Fruit fly (Drosophila melanogaster) whole organism, wandering third instar larva: ENCODE results near the gene CG12096.

Experiments
- CG32264 ChIP-seq: fragments of 200-800 bp; sonication (Bioruptor generic); optimal IDR thresholded peaks from 2 replicates; lab custom pipeline; 2016; ENCODE audit warnings: missing biosample characterization, missing genetic modification characterization
- CG9705 ChIP-seq: fragments of 200-800 bp; sonication (Bioruptor generic); optimal IDR thresholded peaks from 2 replicates; lab custom pipeline; 2018; ENCODE audit warnings: missing biosample characterization, mild to moderate bottlenecking, missing genetic modification characterization
- CrebA ChIP-seq: fragments of 200-800 bp; sonication (Bioruptor generic); optimal IDR thresholded peaks from 2 replicates; lab custom pipeline; 2016; ENCODE audit warnings: missing biosample characterization, mild to moderate bottlenecking, missing genetic modification characterization, borderline replicate concordance
- Dfd ChIP-seq: fragments of >200 bp; optimal IDR thresholded peaks from 2 replicates; lab custom pipeline; 2017; ENCODE audit warnings: missing biosample characterization, missing genetic modification characterization
- Dif ChIP-seq: fragments of 200-275, 200-300 bp; sonication (Bioruptor generic); optimal IDR thresholded peaks from 2 replicates; lab custom pipeline; 2018; ENCODE audit warnings: missing biosample characterization, missing genetic modification characterization; ENCODE audit not compliant: partially characterized antibody
- HLH106 ChIP-seq: fragments of 200-800 bp; optimal IDR thresholded peaks from 3 replicates; lab custom pipeline; 2019; ENCODE audit warnings: missing biosample characterization, mild to moderate bottlenecking, missing genetic modification characterization, moderate library complexity
- Hnf4 ChIP-seq: fragments of 200-800 bp; sonication (Bioruptor generic); optimal IDR thresholded peaks from 2 replicates; lab custom pipeline; 2016; ENCODE audit warnings: missing biosample characterization, mild to moderate bottlenecking, missing genetic modification characterization
- Hr78 ChIP-seq: fragments of >200 bp; optimal IDR thresholded peaks from 2 replicates; lab custom pipeline; 2017; ENCODE audit warnings: missing biosample characterization, missing genetic modification characterization
- Hr83 ChIP-seq: fragments of 200-300 bp; sonication (Bioruptor generic); optimal IDR thresholded peaks from 2 replicates; lab custom pipeline; 2016; ENCODE audit warnings: missing biosample characterization, mild to moderate bottlenecking, missing genetic modification characterization, moderate library complexity; ENCODE audit not compliant: poor library complexity, severe bottlenecking
- Mio ChIP-seq: sonication (Bioruptor generic); optimal IDR thresholded peaks from 2 replicates; lab custom pipeline; 2016; ENCODE audit warnings: missing biosample characterization, missing genetic modification characterization
- Myc ChIP-seq: fragments of >200 bp; optimal IDR thresholded peaks from 2 replicates; lab custom pipeline; 2017
- N ChIP-seq: fragments of >200 bp; optimal IDR thresholded peaks from 2 replicates; lab custom pipeline; 2018; ENCODE audit warnings: missing biosample characterization, missing external identifiers, missing genetic modification characterization
- Sp1 ChIP-seq: fragments of 200-800 bp; sonication (Bioruptor generic); optimal IDR thresholded peaks from 3 replicates; lab custom pipeline; 2019; ENCODE audit warnings: missing biosample characterization, mild to moderate bottlenecking, missing genetic modification characterization, moderate library complexity
- Vsx2 ChIP-seq: fragments of 200-300, 225-300 bp; sonication (Bioruptor generic); optimal IDR thresholded peaks from 2 replicates; lab custom pipeline; 2018; ENCODE audit warnings: missing biosample characterization, missing genetic modification characterization; ENCODE audit not compliant: partially characterized antibody
- br ChIP-seq: fragments of 200-800 bp; sonication (Bioruptor generic); optimal IDR thresholded peaks from 2 replicates; lab custom pipeline; 2016; ENCODE audit warnings: missing biosample characterization, missing genetic modification characterization
- brk ChIP-seq: fragments of 200-800 bp; sonication (Bioruptor generic); optimal IDR thresholded peaks from 2 replicates; lab custom pipeline; 2016; ENCODE audit warnings: missing biosample characterization, mild to moderate bottlenecking, missing genetic modification characterization
- dl ChIP-seq, 2 experiments: fragments of 175-275, 200-275 bp in 1 of 2; fragments of 200-275 bp in 1 of 2; sonication (Bioruptor generic); optimal IDR thresholded peaks; lab custom pipeline; 2018; ENCODE audit warnings: mild to moderate bottlenecking in 2 of 2, missing biosample characterization in 2 of 2, missing genetic modification characterization in 2 of 2, moderate library complexity in 2 of 2; ENCODE audit not compliant: partially characterized antibody in 2 of 2, insufficient read depth in 1 of 2
- dmrt93B ChIP-seq: fragments of 200-800 bp; sonication (Bioruptor generic); optimal IDR thresholded peaks from 2 replicates; lab custom pipeline; 2018; ENCODE audit warnings: missing biosample characterization, mild to moderate bottlenecking, missing genetic modification characterization
- dsf ChIP-seq: sonication (Bioruptor generic); optimal IDR thresholded peaks from 2 replicates; lab custom pipeline; 2016; ENCODE audit warnings: missing biosample characterization, missing genetic modification characterization, borderline replicate concordance
- ey ChIP-seq: fragments of 200-800 bp; sonication (Bioruptor generic); optimal IDR thresholded peaks from 2 replicates; lab custom pipeline; 2016; ENCODE audit warnings: missing biosample characterization, missing genetic modification characterization
- foxo ChIP-seq, 2 experiments: fragments of 200-800 bp; sonication (Bioruptor generic); optimal IDR thresholded peaks; 2 replicates in 1 of 2; 3 replicates in 1 of 2; lab custom pipeline; 2016 to 2017; ENCODE audit warnings: missing biosample characterization in 2 of 2, missing genetic modification characterization in 2 of 2
- jim ChIP-seq: fragments of 175-275, 200-325 bp; sonication (Bioruptor generic); optimal IDR thresholded peaks from 2 replicates; lab custom pipeline; 2016; ENCODE audit warnings: missing biosample characterization, mild to moderate bottlenecking, missing genetic modification characterization
- pan ChIP-seq: fragments of >200 bp; optimal IDR thresholded peaks from 2 replicates; lab custom pipeline; 2017
- psq ChIP-seq: fragments of 200-800 bp; sonication (Bioruptor generic); optimal IDR thresholded peaks from 3 replicates; lab custom pipeline; 2017; ENCODE audit warnings: missing biosample characterization, mild to moderate bottlenecking, missing genetic modification characterization, moderate library complexity
- tai ChIP-seq: sonication (Bioruptor generic); optimal IDR thresholded peaks from 2 replicates; lab custom pipeline; 2016; ENCODE audit warnings: missing biosample characterization, missing genetic modification characterization
- usp ChIP-seq: fragments of >200 bp; optimal IDR thresholded peaks from 2 replicates; lab custom pipeline; 2017; ENCODE audit warnings: missing biosample characterization, missing genetic modification characterization

The CG12096 gene

dm6 chrX:13209410-13209809 is 50.0 kb downstream of the CG12096 start:
- no peak for TF ChIP-seq CG32264 (GFP tag; lab: Kevin White, UChicago)
- peak; percentile 53 for TF ChIP-seq Sp1 (GFP tag; lab: Kevin White, UChicago)

- no peak for TF ChIP-seq tai (GFP tag; lab: Kevin White, UChicago)
- TF ChIP-seq Vsx2, result no peak
- no peak for TF ChIP-seq dl (GFP tag; optimal IDR thresholded peaks at IDR 0.05; lab: Kevin White, UChicago; ENCODE audit: insufficient read depth in 1 of 2, partially characterized antibody in 2 of 2)
- no peak for TF ChIP-seq Myc (lab: Kevin White, UChicago)
- TF ChIP-seq Dif (GFP tag; lab: Kevin White, UChicago), result no peak
- no peak for TF ChIP-seq foxo (GFP tag; optimal IDR thresholded peaks at IDR 0.05; lab: Kevin White, UChicago)
Observed at dm6 chrX:13210429-13210828, 51.0 kb downstream of the CG12096 start.

DNA sequence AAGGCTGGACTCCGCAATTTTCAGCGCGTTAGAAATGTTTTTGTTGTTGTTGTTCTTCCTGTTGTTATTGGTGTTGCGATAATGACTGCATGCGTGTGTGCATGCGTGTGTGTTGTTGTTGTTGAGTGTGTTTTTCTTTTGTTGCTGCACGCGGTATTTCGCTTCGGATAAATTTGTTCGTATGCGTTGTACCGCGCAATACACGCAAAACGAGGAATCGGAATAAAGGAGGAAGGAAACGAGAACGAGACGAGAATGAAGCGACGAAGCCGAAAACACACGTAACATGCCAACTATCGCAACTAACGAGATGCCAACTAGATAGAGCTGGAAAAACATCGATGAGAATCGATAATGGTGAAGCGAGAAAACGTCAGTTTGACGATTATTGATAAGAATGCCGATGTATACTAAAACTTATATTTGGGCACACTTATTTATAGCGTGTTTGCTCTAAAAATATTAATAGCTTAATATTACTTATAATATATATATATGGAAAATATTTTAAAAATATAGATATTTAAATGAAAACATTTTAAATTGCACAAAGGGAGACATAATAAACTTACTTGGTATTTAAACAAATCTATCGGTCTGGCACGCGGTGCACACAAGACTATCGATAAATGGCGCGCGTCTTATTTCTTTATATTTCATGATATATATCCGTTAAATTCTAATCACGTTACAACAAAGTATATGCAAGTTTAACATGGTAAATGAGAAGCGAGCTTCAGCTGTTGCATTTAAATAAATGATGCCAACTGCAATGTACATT is 52.1 kb downstream of the CG12096 start, which contains the start of gene sno:
Gene sno, minus strand, starts transcription at position 318 of the 781 bp plus-strand sequence.
- TF ChIP-seq Hnf4 (GFP tag; lab: Kevin White, UChicago) (no peak), Myc (lab: Kevin White, UChicago) (peak; percentile 60), Sp1 (GFP tag; lab: Kevin White, UChicago) (no peak), br (no peak), dsf (GFP tag; lab: Kevin White, UChicago) (no peak), usp (GFP tag; lab: Kevin White, UChicago) (no peak), dmrt93B (GFP tag; lab: Kevin White, UChicago) (no peak), jim (GFP tag; lab: Kevin White, UChicago) (no peak), Hr83 (no peak), ey (GFP tag; lab: Kevin White, UChicago) (no peak), Vsx2 (no peak), Mio (GFP tag; lab: Kevin White, UChicago) (no peak), Hr78 (GFP tag; lab: Kevin White, UChicago) (no peak), psq (GFP tag; lab: Kevin White, UChicago) (peak; percentile 7), Dfd (GFP tag; lab: Kevin White, UChicago) (no peak), HLH106 (tag; lab: Kevin White, UChicago) (no peak), brk (GFP tag; lab: Kevin White, UChicago) (peak; percentile 24), pan (lab: Kevin White, UChicago) (no peak), CG9705 (GFP tag; lab: Kevin White, UChicago) (no peak)
- TF ChIP-seq, all 38 proteins: peak for 3

DNA sequence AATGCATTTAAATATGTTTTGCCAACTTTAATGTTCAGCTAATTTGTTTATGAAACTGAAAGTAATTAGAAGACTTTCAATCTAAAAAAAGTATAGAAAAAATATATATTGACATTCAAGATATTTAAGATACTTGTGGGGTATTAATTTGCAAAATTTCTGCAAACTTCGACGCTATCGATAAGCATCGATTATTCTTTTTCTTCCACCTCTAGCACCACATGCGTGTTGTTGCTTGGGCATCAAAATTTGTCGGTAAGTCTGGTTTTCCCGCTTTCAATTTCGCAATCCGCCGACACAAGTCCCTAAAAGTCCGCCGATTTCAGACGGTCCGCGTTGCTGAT is 52.7 kb downstream of the CG12096 start, which contains the start of gene REG:
Gene REG, plus strand, starts transcription at position 188 of the 344 bp plus-strand sequence.
- TF ChIP-seq CrebA (GFP tag; lab: Kevin White, UChicago) (no peak), N (GFP tag; lab: Kevin White, UChicago) (no peak), psq (GFP tag; lab: Kevin White, UChicago) (no peak)
